Worm (Caenorhabditis elegans) whole organism, L1 larva: Measurements from ENCODE around the gene slc-17.7.
A peak's percentile ranks its signal among the peaks of the same experiment; 100 is the strongest.

Experiments
- ama-1 ChIP-seq: fragments of 150-350 bp; optimal IDR thresholded peaks from 2 replicates; lab custom pipeline; 2014
- efl-1 ChIP-seq, 4 experiments: fragments of 150-350 bp; optimal IDR thresholded peaks in 3 of 4; peaks in 1 of 4; 1 replicate in 1 of 4; 2 replicates in 3 of 4; lab custom pipeline; 2014; ENCODE audit warnings: missing biosample characterization in 2 of 4, missing genetic modification characterization in 2 of 4, missing genetic modification reagents in 2 of 4
- elt-3 ChIP-seq, 6 experiments: fragments of 150-350 bp in 1 of 6; sonication (generic microtip); optimal IDR thresholded peaks; 2 replicates each; lab custom pipeline; 2017 to 2018; ENCODE audit warnings: missing biosample characterization in 6 of 6, missing genetic modification characterization in 6 of 6, inconsistent platforms in 1 of 6
- fkh-10 ChIP-seq: sonication (generic microtip); optimal IDR thresholded peaks from 2 replicates; lab custom pipeline; 2017; ENCODE audit warnings: missing biosample characterization, missing genetic modification reagents, missing genetic modification characterization
- nhr-28 ChIP-seq: fragments of 150-350 bp; optimal IDR thresholded peaks from 2 replicates; lab custom pipeline; 2014; ENCODE audit warnings: missing biosample characterization, missing genetic modification characterization
- pag-3 ChIP-seq: sonication (generic microtip); optimal IDR thresholded peaks from 2 replicates; lab custom pipeline; 2017; ENCODE audit warnings: missing genetic modification characterization, mild to moderate bottlenecking, missing compliant biosample characterization, antibody characterized with exemption, borderline replicate concordance; ENCODE audit not compliant: insufficient read depth
- sox-4 ChIP-seq: sonication (generic microtip); optimal IDR thresholded peaks from 2 replicates; lab custom pipeline; 2016; ENCODE audit warnings: missing genetic modification characterization, missing compliant biosample characterization
- unc-130 ChIP-seq: fragments of 150-350 bp; optimal IDR thresholded peaks from 2 replicates; lab custom pipeline; 2017; ENCODE audit warnings: missing biosample characterization, missing genetic modification characterization, inconsistent platforms
- unc-62 ChIP-seq: fragments of 150-350 bp; optimal IDR thresholded peaks from 2 replicates; lab custom pipeline; 2014; ENCODE audit warnings: missing biosample characterization, missing genetic modification reagents, missing genetic modification characterization
- ztf-11 ChIP-seq, 2 experiments: sonication (generic microtip); optimal IDR thresholded peaks; 2 replicates each; lab custom pipeline; 2016 to 2017; ENCODE audit warnings: missing genetic modification characterization in 2 of 2, missing biosample characterization in 1 of 2, missing compliant biosample characterization in 1 of 2

DNA sequence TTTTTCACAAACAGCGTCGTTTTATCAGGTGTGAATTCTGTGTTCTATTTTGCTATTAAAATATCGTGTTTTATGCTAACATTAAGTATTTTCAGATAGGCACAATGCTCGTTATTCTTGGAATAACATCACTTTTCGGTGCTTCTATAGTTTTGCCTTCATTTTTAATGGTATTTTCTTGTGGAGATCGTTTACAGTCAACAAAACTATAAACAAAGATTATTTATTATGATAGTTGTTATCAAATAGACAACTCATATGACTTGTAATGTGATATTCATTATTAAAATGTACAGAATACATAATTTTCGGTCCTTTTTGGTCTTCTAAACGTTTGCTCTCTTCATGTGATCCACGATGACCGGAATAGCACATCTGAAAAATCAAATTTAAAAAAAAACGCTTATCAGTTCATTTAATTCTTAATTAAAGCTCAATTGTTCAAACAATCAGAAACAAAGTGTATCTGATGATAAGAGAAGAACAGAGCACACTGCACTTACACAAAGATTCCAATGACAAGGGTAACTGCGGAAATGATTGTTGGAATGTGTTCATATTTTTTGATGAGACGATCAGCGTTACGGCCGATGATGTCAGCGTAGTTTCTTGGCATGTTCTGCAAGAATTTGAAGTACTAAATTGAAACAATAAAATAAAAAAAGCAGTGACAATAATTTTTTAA lies 12.1 kb downstream of the slc-17.7 start, which contains the start of gene F07C3.9:
- TF ChIP-seq fkh-10 (GFP tag; lab: Kevin White, UChicago) (no peak), sox-4 (tag; lab: Kevin White, UChicago) (no peak), efl-1 (optimal IDR thresholded peaks at IDR 0.05; lab: Kevin White, UChicago) (no peak), efl-1 (GFP tag; optimal IDR thresholded peaks at IDR 0.05 in 1 of 2; lab: Kevin White, UChicago) (peak in 1 of 2 experiments; percentile 23), ztf-11 (tag; optimal IDR thresholded peaks at IDR 0.05; lab: Kevin White, UChicago) (no peak), elt-3 (tag; optimal IDR thresholded peaks at IDR 0.05; lab: Kevin White, UChicago) (no peak), pag-3 (tag; lab: Kevin White, UChicago) (no peak), unc-130 (tag; lab: Kevin White, UChicago) (no peak), ama-1 (lab: Kevin White, UChicago) (no peak), nhr-28 (tag; lab: Kevin White, UChicago) (no peak), unc-62 (GFP tag; lab: Kevin White, UChicago) (no peak)
